Fruit fly (Drosophila melanogaster) whole organism, embryonic: ENCODE results near the gene Cpr.

Experiments
- Atf3 ChIP-seq: fragments of 200-800 bp; sonication (Bioruptor generic); optimal IDR thresholded peaks from 3 replicates; lab custom pipeline; 2016; ENCODE audit warnings: missing biosample characterization, missing genetic modification characterization
- Atf6 ChIP-seq: fragments of 200-800 bp; sonication (Bioruptor generic); IDR thresholded peaks from 2 replicates; pipeline ENCODE4 v1.3.6; 2022; ENCODE audit warnings: missing biosample characterization, missing genetic modification characterization
- Blimp-1 ChIP-seq: fragments of 200-800 bp; sonication (Bioruptor generic); optimal IDR thresholded peaks from 3 replicates; lab custom pipeline; 2018; ENCODE audit warnings: missing biosample characterization, missing genetic modification characterization, mild to moderate bottlenecking, moderate library complexity, missing genetic modification reagents
- CG10462 ChIP-seq: fragments of 200-800 bp; sonication (Bioruptor generic); optimal IDR thresholded peaks from 2 replicates; lab custom pipeline; 2016; ENCODE audit warnings: missing biosample characterization, missing genetic modification characterization
- CG10959 ChIP-seq: fragments of 200-800 bp; sonication (Bioruptor generic); IDR thresholded peaks from 2 replicates; pipeline ENCODE4 v1.3.6; 2022; ENCODE audit warnings: missing biosample characterization, missing genetic modification characterization
- CG11504 ChIP-seq: fragments of 200-800 bp; sonication (Bioruptor generic); optimal IDR thresholded peaks from 3 replicates; lab custom pipeline; 2019; ENCODE audit warnings: missing biosample characterization, mild to moderate bottlenecking, missing genetic modification characterization, moderate library complexity
- CG12744 ChIP-seq: fragments of 200-800 bp; sonication (Bioruptor generic); optimal IDR thresholded peaks from 2 replicates; lab custom pipeline; 2016; ENCODE audit warnings: missing biosample characterization, missing genetic modification characterization
- CG12942 ChIP-seq: fragments of 200-800 bp; sonication (Bioruptor generic); optimal IDR thresholded peaks from 3 replicates; lab custom pipeline; 2016; ENCODE audit warnings: missing biosample characterization, missing genetic modification characterization
- CG14014 ChIP-seq: fragments of 200-800 bp; sonication (Bioruptor generic); IDR thresholded peaks from 2 replicates; pipeline ENCODE4 v1.3.6; 2022; ENCODE audit warnings: missing biosample characterization, missing genetic modification characterization
- CG14860 ChIP-seq: fragments of 200-800 bp; sonication (Bioruptor generic); IDR thresholded peaks from 3 replicates; pipeline ENCODE4 v1.3.6; 2022; ENCODE audit warnings: missing biosample characterization, missing genetic modification characterization; ENCODE audit not compliant: partially characterized antibody
- CG1647 ChIP-seq: fragments of 200-800 bp; sonication (Bioruptor generic); optimal IDR thresholded peaks from 3 replicates; lab custom pipeline; 2016; ENCODE audit warnings: missing biosample characterization, missing genetic modification characterization
- CG30020 ChIP-seq: fragments of 200-800 bp; optimal IDR thresholded peaks from 2 replicates; lab custom pipeline; 2019; ENCODE audit warnings: missing biosample characterization, mild to moderate bottlenecking, missing genetic modification characterization, moderate library complexity
- CG30403 ChIP-seq: fragments of 200-800 bp; sonication (Bioruptor generic); optimal IDR thresholded peaks from 3 replicates; lab custom pipeline; 2016; ENCODE audit warnings: missing biosample characterization, missing genetic modification characterization
- CG31224 ChIP-seq: fragments of 200-800 bp; sonication (Bioruptor generic); IDR thresholded peaks from 2 replicates; pipeline ENCODE4 v1.3.6; 2022; ENCODE audit warnings: missing biosample characterization, missing genetic modification characterization
- CG3281 ChIP-seq: fragments of 200-800 bp; sonication (Bioruptor generic); optimal IDR thresholded peaks from 3 replicates; lab custom pipeline; 2017; ENCODE audit warnings: missing biosample characterization, mild to moderate bottlenecking, missing genetic modification characterization
- CG34376 ChIP-seq: fragments of 200-800 bp; sonication (Bioruptor generic); optimal IDR thresholded peaks from 2 replicates; lab custom pipeline; 2018; ENCODE audit warnings: missing biosample characterization, mild to moderate bottlenecking, missing genetic modification characterization
- CG9817 ChIP-seq: fragments of 200-800 bp; sonication (Bioruptor generic); optimal IDR thresholded peaks from 2 replicates; lab custom pipeline; 2018; ENCODE audit warnings: missing biosample characterization, mild to moderate bottlenecking, missing genetic modification characterization, moderate library complexity
- CHES-1-like ChIP-seq: fragments of 200-800 bp; sonication (Bioruptor generic); optimal IDR thresholded peaks from 2 replicates; lab custom pipeline; 2016; ENCODE audit warnings: missing biosample characterization, missing genetic modification characterization
- CTCF ChIP-seq: fragments of 200-800 bp; sonication (Bioruptor generic); optimal IDR thresholded peaks from 2 replicates; lab custom pipeline; 2017; ENCODE audit warnings: missing biosample characterization, mild to moderate bottlenecking, missing genetic modification characterization, moderate library complexity
- CrebB ChIP-seq: fragments of 200-800 bp; sonication (Bioruptor generic); optimal IDR thresholded peaks from 3 replicates; lab custom pipeline; 2018; ENCODE audit warnings: missing biosample characterization, mild to moderate bottlenecking, missing genetic modification characterization
- E2f2 ChIP-seq: fragments of 200-800 bp; sonication (Bioruptor generic); IDR thresholded peaks from 2 replicates; pipeline ENCODE4 v1.3.6; 2022; ENCODE audit warnings: missing biosample characterization, missing genetic modification characterization
- Fer3 ChIP-seq: fragments of 200-800 bp; sonication (Bioruptor generic); optimal IDR thresholded peaks from 2 replicates; lab custom pipeline; 2018; ENCODE audit warnings: missing biosample characterization, mild to moderate bottlenecking, missing genetic modification characterization, moderate library complexity
- HLH4C ChIP-seq: fragments of 200-800 bp; sonication (Bioruptor generic); IDR thresholded peaks from 3 replicates; pipeline ENCODE4 v1.3.6; 2022; ENCODE audit warnings: missing biosample characterization, missing genetic modification characterization; ENCODE audit not compliant: partially characterized antibody
- HLHmδ ChIP-seq: fragments of 200-800 bp; sonication (Bioruptor generic); optimal IDR thresholded peaks from 2 replicates; lab custom pipeline; 2018; ENCODE audit warnings: missing biosample characterization, mild to moderate bottlenecking, missing genetic modification characterization, moderate library complexity
- Lhr ChIP-seq: fragments of 200-800 bp; sonication (Bioruptor generic); optimal IDR thresholded peaks from 3 replicates; lab custom pipeline; 2017; ENCODE audit warnings: mild to moderate bottlenecking, missing biosample characterization, missing genetic modification reagents, missing genetic modification characterization
- MESR4 ChIP-seq: fragments of 200-800 bp; sonication (Bioruptor generic); optimal IDR thresholded peaks from 2 replicates; lab custom pipeline; 2018; ENCODE audit warnings: missing biosample characterization, mild to moderate bottlenecking, missing genetic modification characterization, moderate library complexity
- Opbp ChIP-seq: fragments of 200-800 bp; sonication (Bioruptor generic); IDR thresholded peaks from 3 replicates; pipeline ENCODE4 v1.3.6; 2022; ENCODE audit warnings: missing biosample characterization, missing genetic modification characterization; ENCODE audit not compliant: partially characterized antibody
- Ptx1 ChIP-seq: fragments of 200-800 bp; sonication (Bioruptor generic); IDR thresholded peaks from 2 replicates; pipeline ENCODE4 v1.3.6; 2022; ENCODE audit warnings: missing biosample characterization, missing genetic modification characterization
- Trl ChIP-seq, 3 experiments: fragments of >200 bp in 2 of 3; fragments of 200-800 bp in 1 of 3; sonication (Bioruptor generic) in 1 of 3; optimal IDR thresholded peaks; 2 replicates in 1 of 3; 3 replicates in 2 of 3; lab custom pipeline; 2016 to 2017; ENCODE audit warnings: missing biosample characterization in 1 of 3, missing genetic modification characterization in 1 of 3
- ap ChIP-seq: fragments of 200-800 bp; sonication (Bioruptor generic); IDR thresholded peaks from 2 replicates; pipeline ENCODE4 v1.3.6; 2022; ENCODE audit warnings: missing biosample characterization, missing genetic modification characterization
- bigmax ChIP-seq: fragments of 200-800 bp; sonication (Bioruptor generic); optimal IDR thresholded peaks from 2 replicates; lab custom pipeline; 2018; ENCODE audit warnings: missing biosample characterization, mild to moderate bottlenecking, missing genetic modification characterization
- br ChIP-seq: fragments of >200 bp; optimal IDR thresholded peaks from 2 replicates; lab custom pipeline; 2017
- danr ChIP-seq: fragments of 200-800 bp; sonication (Bioruptor generic); IDR thresholded peaks from 2 replicates; pipeline ENCODE4 v1.3.6; 2022; ENCODE audit warnings: missing biosample characterization, missing genetic modification characterization
- dimm ChIP-seq: fragments of 200-800 bp; sonication (Bioruptor generic); IDR thresholded peaks from 2 replicates; pipeline ENCODE4 v1.3.6; 2022; ENCODE audit warnings: missing biosample characterization, missing genetic modification characterization
- fd3F ChIP-seq: fragments of 200-800 bp; sonication (Bioruptor generic); optimal IDR thresholded peaks from 2 replicates; lab custom pipeline; 2018; ENCODE audit warnings: missing biosample characterization, mild to moderate bottlenecking, missing genetic modification characterization, moderate library complexity
- gcm ChIP-seq: fragments of 200-800 bp; sonication (Bioruptor generic); optimal IDR thresholded peaks from 2 replicates; lab custom pipeline; 2019; ENCODE audit warnings: missing biosample characterization, mild to moderate bottlenecking, missing genetic modification characterization, moderate library complexity
- gem ChIP-seq: fragments of 200-800 bp; sonication (Bioruptor generic); optimal IDR thresholded peaks from 2 replicates; lab custom pipeline; 2019; ENCODE audit warnings: missing biosample characterization, mild to moderate bottlenecking, missing genetic modification characterization, moderate library complexity
- hbn ChIP-seq: fragments of 200-800 bp; sonication (Bioruptor generic); IDR thresholded peaks from 2 replicates; pipeline ENCODE4 v1.3.6; 2022; ENCODE audit warnings: missing biosample characterization, missing genetic modification characterization; ENCODE audit not compliant: partially characterized antibody
- inv ChIP-seq: fragments of 200-800 bp; sonication (Bioruptor generic); IDR thresholded peaks from 2 replicates; pipeline ENCODE4 v1.3.6; 2022; ENCODE audit warnings: missing biosample characterization, missing genetic modification characterization; ENCODE audit not compliant: partially characterized antibody
- jumu ChIP-seq: fragments of 200-800 bp; sonication (Bioruptor generic); optimal IDR thresholded peaks from 3 replicates; lab custom pipeline; 2016; ENCODE audit warnings: missing biosample characterization, missing genetic modification characterization
- lbe ChIP-seq: fragments of 200-800 bp; sonication (Bioruptor generic); optimal IDR thresholded peaks from 2 replicates; lab custom pipeline; 2016; ENCODE audit warnings: missing biosample characterization, mild to moderate bottlenecking, missing genetic modification characterization
- mld ChIP-seq: fragments of 200-800 bp; sonication (Bioruptor generic); IDR thresholded peaks from 3 replicates; pipeline ENCODE4 v1.3.6; 2022; ENCODE audit warnings: missing biosample characterization, missing genetic modification characterization; ENCODE audit not compliant: partially characterized antibody
- pho ChIP-seq: fragments of 200-800 bp; sonication (Bioruptor generic); optimal IDR thresholded peaks from 2 replicates; lab custom pipeline; 2016; ENCODE audit warnings: missing biosample characterization, missing genetic modification characterization
- sd ChIP-seq: fragments of 200-800 bp; sonication (Bioruptor generic); optimal IDR thresholded peaks from 3 replicates; lab custom pipeline; 2018; ENCODE audit warnings: missing biosample characterization, mild to moderate bottlenecking, missing genetic modification characterization, moderate library complexity
- tap ChIP-seq: fragments of 200-800 bp; optimal IDR thresholded peaks from 3 replicates; lab custom pipeline; 2019; ENCODE audit warnings: missing biosample characterization, mild to moderate bottlenecking, missing genetic modification characterization, moderate library complexity
- tin ChIP-seq: fragments of 200-800 bp; sonication (Bioruptor generic); optimal IDR thresholded peaks from 3 replicates; lab custom pipeline; 2016; ENCODE audit warnings: missing biosample characterization, missing genetic modification characterization
- tio ChIP-seq: fragments of 200-800 bp; sonication (Bioruptor generic); optimal IDR thresholded peaks from 2 replicates; lab custom pipeline; 2017; ENCODE audit warnings: missing biosample characterization, missing genetic modification characterization, inconsistent platforms
- zen2 ChIP-seq: fragments of 200-800 bp; sonication (Bioruptor generic); IDR thresholded peaks from 3 replicates; pipeline ENCODE4 v1.3.6; 2022; ENCODE audit warnings: missing biosample characterization, missing genetic modification characterization; ENCODE audit not compliant: partially characterized antibody
- zf30C ChIP-seq: fragments of 200-800 bp; sonication (Bioruptor generic); optimal IDR thresholded peaks from 3 replicates; lab custom pipeline; 2018; ENCODE audit warnings: missing biosample characterization, mild to moderate bottlenecking, missing genetic modification characterization
- zfh1 ChIP-seq: fragments of 200-800 bp; sonication (Bioruptor generic); IDR thresholded peaks from 3 replicates; pipeline ENCODE4 v1.3.6; 2022; ENCODE audit warnings: missing biosample characterization, missing genetic modification characterization

The Cpr gene

dm6 chr2L:6338367-6338975 lies at the start of gene Cpr, which contains the start of gene Pez (continued):
- TF ChIP-seq CG14860 (GFP tag; lab: Robert Waterston, UW), result peak; percentile 77
- TF ChIP-seq CG12942 (GFP tag; lab: Kevin White, UChicago), result no peak
- TF ChIP-seq zen2, result peak; percentile 70; the same call in 1 of the 3 replicates
- TF ChIP-seq CG9817 (tag; lab: Kevin White, UChicago), result peak; percentile 23
- TF ChIP-seq hbn, result peak; percentile 76
- peak; percentile 42 for TF ChIP-seq CG30403 (GFP tag; lab: Kevin White, UChicago)
- TF ChIP-seq ap (GFP tag; lab: Robert Waterston, UW), result no peak
- no peak for TF ChIP-seq CG11504 (tag; lab: Kevin White, UChicago)
- peak; percentile 58 for TF ChIP-seq E2f2
- peak; percentile 38; the same call in 1 of the 2 replicates for TF ChIP-seq Ptx1 (GFP tag; lab: Robert Waterston, UW)
- TF ChIP-seq gcm, result no peak
- TF ChIP-seq CHES-1-like (GFP tag; lab: Kevin White, UChicago), result no peak
- peak; percentile 86 for TF ChIP-seq HLH4C
- no peak for TF ChIP-seq CG31224 (GFP tag; lab: Robert Waterston, UW)
- TF ChIP-seq lbe (GFP tag; lab: Kevin White, UChicago), result no peak
- TF ChIP-seq tio (GFP tag; lab: Kevin White, UChicago), result no peak
- TF ChIP-seq zf30C (GFP tag; lab: Kevin White, UChicago), result no peak
- peak; percentile 64; the same call in 1 of the 2 replicates for TF ChIP-seq CG14014
- no peak for TF ChIP-seq fd3F (GFP tag; lab: Kevin White, UChicago)
- no peak; the same call in 1 of the 2 replicates for TF ChIP-seq CG10959 (GFP tag; lab: Robert Waterston, UW)
- no peak for TF ChIP-seq Blimp-1
- no peak for TF ChIP-seq tap
- TF ChIP-seq Atf6 (GFP tag; lab: Robert Waterston, UW), result no peak
- peak; percentile 21 for TF ChIP-seq Fer3 (tag; lab: Kevin White, UChicago)
- peak; percentile 44; the same call in 1 of the 3 replicates for TF ChIP-seq zfh1 (GFP tag; lab: Robert Waterston, UW)
- TF ChIP-seq br (lab: Kevin White, UChicago), result no peak
- peak; percentile 55 for TF ChIP-seq CG3281 (GFP tag; lab: Kevin White, UChicago)
- peak; percentile 89 for TF ChIP-seq HLHmδ (GFP tag; lab: Kevin White, UChicago)
- TF ChIP-seq gem (tag; lab: Kevin White, UChicago), result no peak
- peak; percentile 5 for TF ChIP-seq bigmax (GFP tag; lab: Kevin White, UChicago)
- no peak for TF ChIP-seq CrebB (tag; lab: Kevin White, UChicago)
- peak; percentile 31 for TF ChIP-seq jumu (GFP tag; lab: Kevin White, UChicago)
- TF ChIP-seq Trl (optimal IDR thresholded peaks at IDR 0.05; lab: Kevin White, UChicago), result no peak
- peak; percentile 26 for TF ChIP-seq Trl (GFP tag; optimal IDR thresholded peaks at IDR 0.05; lab: Kevin White, UChicago)
- peak; percentile 45 for TF ChIP-seq tin (GFP tag; lab: Kevin White, UChicago)
- peak; percentile 69 for TF ChIP-seq MESR4 (GFP tag; lab: Kevin White, UChicago)
- peak; percentile 92 for TF ChIP-seq Lhr
- TF ChIP-seq sd (tag; lab: Kevin White, UChicago), result peak; percentile 49
- no peak for TF ChIP-seq CG30020 (tag; lab: Kevin White, UChicago)
- TF ChIP-seq CG10462, result peak; percentile 92
- TF ChIP-seq dimm (GFP tag; lab: Robert Waterston, UW), result no peak
- peak; percentile 27 for TF ChIP-seq Atf3 (GFP tag; lab: Kevin White, UChicago)
- TF ChIP-seq inv (GFP tag; lab: Robert Waterston, UW), result peak; percentile 68
- peak; percentile 47 for TF ChIP-seq CG34376 (GFP tag; lab: Kevin White, UChicago)
- no peak for TF ChIP-seq CG12744 (GFP tag; lab: Kevin White, UChicago)
- TF ChIP-seq Opbp (GFP tag; lab: Robert Waterston, UW), result peak; percentile 79
- peak; percentile 96 for TF ChIP-seq CTCF (GFP tag; lab: Kevin White, UChicago)
- TF ChIP-seq danr, result no peak
- peak; percentile 64 for TF ChIP-seq pho (GFP tag; lab: Kevin White, UChicago)
- peak; percentile 86 for TF ChIP-seq mld
- TF ChIP-seq CG1647 (GFP tag; lab: Kevin White, UChicago), result no peak
